Worm (Caenorhabditis elegans) whole organism, L3 larva: Measurements from ENCODE around the gene nhr-72.

Experiments
- R02D3.7 ChIP-seq: fragments of 150-350 bp; optimal IDR thresholded peaks from 2 replicates; lab custom pipeline; 2014; ENCODE audit warnings: missing biosample characterization, missing genetic modification characterization
- ZK546.5 ChIP-seq: sonication (generic microtip); optimal IDR thresholded peaks from 2 replicates; lab custom pipeline; 2017; ENCODE audit warnings: missing biosample characterization, missing genetic modification characterization
- ceh-9 ChIP-seq: sonication (generic microtip); optimal IDR thresholded peaks from 2 replicates; lab custom pipeline; 2018; ENCODE audit warnings: missing biosample characterization, missing genetic modification characterization
- egl-27 ChIP-seq: sonication (generic microtip); optimal IDR thresholded peaks from 4 replicates; lab custom pipeline; 2017; ENCODE audit warnings: missing biosample characterization, missing genetic modification reagents, missing genetic modification characterization
- egl-5 ChIP-seq: fragments of 150-350 bp; optimal IDR thresholded peaks from 2 replicates; lab custom pipeline; 2017; ENCODE audit warnings: missing biosample characterization, missing genetic modification reagents, missing genetic modification characterization, inconsistent platforms
- elt-1 ChIP-seq: fragments of 150-350 bp; optimal IDR thresholded peaks from 2 replicates; lab custom pipeline; 2014; ENCODE audit warnings: missing biosample characterization, missing genetic modification characterization
- elt-2 ChIP-seq: sonication (generic microtip); optimal IDR thresholded peaks from 2 replicates; lab custom pipeline; 2016; ENCODE audit warnings: missing genetic modification reagents, mild to moderate bottlenecking, missing genetic modification characterization, missing compliant biosample characterization
- elt-3 ChIP-seq, 3 experiments: fragments of 150-350 bp in 1 of 3; sonication (generic microtip) in 2 of 3; optimal IDR thresholded peaks; 2 replicates in 2 of 3; 4 replicates in 1 of 3; lab custom pipeline; 2014 to 2017; ENCODE audit warnings: missing biosample characterization in 3 of 3, missing genetic modification characterization in 3 of 3
- eor-1 ChIP-seq, 2 experiments: fragments of 150-350 bp; optimal IDR thresholded peaks; 2 replicates each; lab custom pipeline; 2014 to 2018; ENCODE audit warnings: missing biosample characterization in 2 of 2, missing genetic modification characterization in 2 of 2
- fkh-10 ChIP-seq: sonication (generic microtip); optimal IDR thresholded peaks from 2 replicates; lab custom pipeline; 2017; ENCODE audit warnings: missing biosample characterization, missing genetic modification reagents, missing genetic modification characterization
- fkh-2 ChIP-seq: fragments of 150-350 bp; optimal IDR thresholded peaks from 2 replicates; lab custom pipeline; 2014; ENCODE audit warnings: missing biosample characterization, missing genetic modification reagents, missing genetic modification characterization
- fos-1 ChIP-seq: fragments of 150-350 bp; optimal IDR thresholded peaks from 2 replicates; lab custom pipeline; 2014; ENCODE audit warnings: missing biosample characterization, missing genetic modification characterization
- jun-1 ChIP-seq: fragments of 150-350 bp; optimal IDR thresholded peaks from 2 replicates; lab custom pipeline; 2014; ENCODE audit warnings: missing biosample characterization, missing genetic modification reagents, missing genetic modification characterization
- lin-15B ChIP-seq: fragments of 150-350 bp; optimal IDR thresholded peaks from 2 replicates; lab custom pipeline; 2014; ENCODE audit warnings: missing biosample characterization, missing genetic modification characterization
- lin-39 ChIP-seq: fragments of 150-350 bp; optimal IDR thresholded peaks from 2 replicates; lab custom pipeline; 2018; ENCODE audit warnings: missing biosample characterization, missing genetic modification reagents, missing genetic modification characterization
- lsy-12 ChIP-seq: sonication (generic microtip); optimal IDR thresholded peaks from 2 replicates; lab custom pipeline; 2016; ENCODE audit warnings: mild to moderate bottlenecking, missing genetic modification characterization, missing compliant biosample characterization
- mdl-1 ChIP-seq: fragments of 150-350 bp; optimal IDR thresholded peaks from 2 replicates; lab custom pipeline; 2014; ENCODE audit warnings: missing biosample characterization, missing genetic modification characterization
- mml-1 ChIP-seq: fragments of 150-350 bp; sonication (generic microtip); optimal IDR thresholded peaks from 3 replicates; lab custom pipeline; 2014; ENCODE audit warnings: missing biosample characterization, missing genetic modification characterization
- nfya-1 ChIP-seq: sonication (generic microtip); optimal IDR thresholded peaks from 2 replicates; lab custom pipeline; 2017; ENCODE audit warnings: missing genetic modification characterization, mild to moderate bottlenecking, missing compliant biosample characterization, antibody characterized with exemption, moderate library complexity; ENCODE audit not compliant: insufficient read depth
- nhr-11 ChIP-seq: fragments of 150-350 bp; optimal IDR thresholded peaks from 2 replicates; lab custom pipeline; 2014; ENCODE audit warnings: missing biosample characterization, missing genetic modification characterization
- nhr-12 ChIP-seq: fragments of 150-350 bp; optimal IDR thresholded peaks from 2 replicates; lab custom pipeline; 2014; ENCODE audit warnings: missing biosample characterization, missing genetic modification characterization
- nhr-237 ChIP-seq: fragments of 150-350 bp; optimal IDR thresholded peaks from 2 replicates; lab custom pipeline; 2014; ENCODE audit warnings: missing biosample characterization, missing genetic modification characterization
- nhr-25 ChIP-seq: sonication (generic microtip); optimal IDR thresholded peaks from 2 replicates; lab custom pipeline; 2017; ENCODE audit warnings: missing biosample characterization, missing genetic modification characterization
- nhr-43 ChIP-seq: sonication (generic microtip); optimal IDR thresholded peaks from 2 replicates; lab custom pipeline; 2016; ENCODE audit warnings: mild to moderate bottlenecking, missing genetic modification characterization, missing compliant biosample characterization; ENCODE audit not compliant: poor library complexity, severe bottlenecking
- nhr-76 ChIP-seq: fragments of 150-350 bp; sonication (generic microtip); optimal IDR thresholded peaks from 5 replicates; lab custom pipeline; 2014; ENCODE audit warnings: missing biosample characterization, missing genetic modification characterization
- nhr-77 ChIP-seq: fragments of 150-350 bp; optimal IDR thresholded peaks from 2 replicates; lab custom pipeline; 2014; ENCODE audit warnings: missing biosample characterization, missing genetic modification characterization
- pqm-1 ChIP-seq: fragments of 150-350 bp; optimal IDR thresholded peaks from 2 replicates; lab custom pipeline; 2017; ENCODE audit warnings: missing biosample characterization, missing genetic modification characterization, inconsistent platforms
- snpc-4 ChIP-seq: fragments of 150-350 bp; optimal IDR thresholded peaks from 2 replicates; lab custom pipeline; 2014; ENCODE audit warnings: missing biosample characterization, missing genetic modification characterization
- tbx-2 ChIP-seq: sonication (generic microtip); optimal IDR thresholded peaks from 2 replicates; lab custom pipeline; 2016; ENCODE audit warnings: mild to moderate bottlenecking, missing genetic modification characterization, missing compliant biosample characterization
- unc-39 ChIP-seq: sonication (generic microtip); optimal IDR thresholded peaks from 4 replicates; lab custom pipeline; 2017; ENCODE audit warnings: missing biosample characterization, missing genetic modification characterization
- zag-1 ChIP-seq: fragments of 150-350 bp; optimal IDR thresholded peaks from 2 replicates; lab custom pipeline; 2014; ENCODE audit warnings: missing biosample characterization, missing genetic modification characterization
- ztf-11 ChIP-seq: fragments of 150-350 bp; optimal IDR thresholded peaks from 2 replicates; lab custom pipeline; 2014; ENCODE audit warnings: missing biosample characterization, missing genetic modification characterization

The nhr-72 gene

ce11 chrII:3808104-3808503 is 42.5 kb downstream of the nhr-72 start, which contains the start of gene F54D10.5 (continued):
- TF ChIP-seq nhr-25 (peak; percentile 4), nhr-12 (tag; lab: Kevin White, UChicago) (no peak), unc-39 (no peak), egl-27 (tag; lab: Kevin White, UChicago) (no peak)

ce11 chrII:3806964-3807363 is 43.6 kb downstream of the nhr-72 start, which contains the start of gene F54D10.4:
Gene F54D10.4 (minus strand): TSS chrII:3807064.
- TF ChIP-seq mdl-1 (tag; lab: Kevin White, UChicago) (no peak), snpc-4 (no peak), lin-39 (tag; lab: Kevin White, UChicago) (no peak), jun-1 (tag; lab: Kevin White, UChicago) (no peak), lin-15B (tag; lab: Kevin White, UChicago) (no peak), nhr-77 (no peak), egl-5 (tag; lab: Kevin White, UChicago) (no peak), ztf-11 (tag; lab: Kevin White, UChicago) (no peak), ZK546.5 (tag; lab: Kevin White, UChicago) (no peak), mml-1 (tag; lab: Kevin White, UChicago) (no peak), pqm-1 (tag; lab: Kevin White, UChicago) (no peak), zag-1 (tag; lab: Kevin White, UChicago) (no peak), nhr-237 (tag; lab: Kevin White, UChicago) (no peak)

ce11 chrII:3805518-3805917 is 45.0 kb downstream of the nhr-72 start:
- TF ChIP-seq ceh-9 (tag; lab: Kevin White, UChicago) (no peak), mml-1 (tag; lab: Kevin White, UChicago) (no peak), fos-1 (tag; lab: Kevin White, UChicago) (no peak), elt-1 (tag; lab: Kevin White, UChicago) (no peak), nfya-1 (no peak), nhr-11 (tag; lab: Kevin White, UChicago) (no peak), R02D3.7 (tag; lab: Kevin White, UChicago) (no peak), elt-3 (tag; optimal IDR thresholded peaks at IDR 0.05; lab: Kevin White, UChicago) (no peak), nhr-77 (no peak)

ce11 chrII:3803219-3803618 is 47.3 kb downstream of the nhr-72 start, which contains the start of gene ins-32:
Gene ins-32 (minus strand): TSS chrII:3803319.
- no peak for TF ChIP-seq egl-27 (tag; lab: Kevin White, UChicago)
- TF ChIP-seq snpc-4 = no peak
- no peak for TF ChIP-seq nhr-76 (tag; lab: Kevin White, UChicago)
- TF ChIP-seq nhr-43 = no peak
- TF ChIP-seq R02D3.7 (tag; lab: Kevin White, UChicago) = no peak
- TF ChIP-seq jun-1 (tag; lab: Kevin White, UChicago) = no peak
- no peak for TF ChIP-seq tbx-2
- no peak for TF ChIP-seq mdl-1 (tag; lab: Kevin White, UChicago)
- no peak for TF ChIP-seq fkh-2 (tag; lab: Kevin White, UChicago)
- TF ChIP-seq nhr-25 = no peak
- TF ChIP-seq eor-1 (tag; optimal IDR thresholded peaks at IDR 0.05; lab: Kevin White, UChicago) = no peak
- TF ChIP-seq lsy-12 (tag; lab: Kevin White, UChicago) = no peak
- TF ChIP-seq elt-2 (tag; lab: Kevin White, UChicago) = no peak
- no peak for TF ChIP-seq fkh-10
- no peak for TF ChIP-seq ztf-11 (tag; lab: Kevin White, UChicago)
